Worm (Caenorhabditis elegans) whole organism, L1 larva: ENCODE measurements around the gene C02H6.1.
A peak's percentile ranks its signal among the peaks of the same experiment; 100 is the strongest.

ENCODE experiments used
- C16A3.4 ChIP-seq: fragments of 150-350 bp; optimal IDR thresholded peaks from 2 replicates; lab custom pipeline; 2014; ENCODE audit warnings: missing biosample characterization, missing genetic modification characterization
- C34B4.2 ChIP-seq: sonication (generic microtip); optimal IDR thresholded peaks from 2 replicates; lab custom pipeline; 2017; ENCODE audit warnings: mild to moderate bottlenecking, missing genetic modification characterization, missing compliant biosample characterization
- aha-1 ChIP-seq: fragments of 150-350 bp; optimal IDR thresholded peaks from 2 replicates; lab custom pipeline; 2014; ENCODE audit warnings: missing biosample characterization, missing genetic modification characterization
- alr-1 ChIP-seq: fragments of 200-800 bp; sonication (Bioruptor generic); optimal IDR thresholded peaks from 2 replicates; lab custom pipeline; 2018; ENCODE audit warnings: borderline replicate concordance, mild to moderate bottlenecking, missing genetic modification characterization, missing compliant biosample characterization
- aly-2 ChIP-seq: fragments of 150-350 bp; optimal IDR thresholded peaks from 2 replicates; lab custom pipeline; 2014; ENCODE audit warnings: missing biosample characterization, missing genetic modification characterization
- ama-1 ChIP-seq: fragments of 150-350 bp; optimal IDR thresholded peaks from 2 replicates; lab custom pipeline; 2014
- blmp-1 ChIP-seq: fragments of 150-350 bp; optimal IDR thresholded peaks from 2 replicates; lab custom pipeline; 2014; ENCODE audit warnings: missing biosample characterization, missing genetic modification characterization
- ces-1 ChIP-seq: fragments of 150-350 bp; optimal IDR thresholded peaks from 2 replicates; lab custom pipeline; 2014; ENCODE audit warnings: missing biosample characterization, missing genetic modification reagents, missing genetic modification characterization
- dpl-1 ChIP-seq, 3 experiments: fragments of 150-350 bp in 2 of 3; sonication (generic microtip) in 1 of 3; optimal IDR thresholded peaks; 2 replicates each; lab custom pipeline; 2014 to 2017; ENCODE audit warnings: missing biosample characterization in 3 of 3, missing genetic modification characterization in 3 of 3, missing genetic modification reagents in 3 of 3
- efl-1 ChIP-seq, 4 experiments: fragments of 150-350 bp; optimal IDR thresholded peaks in 3 of 4; peaks in 1 of 4; 1 replicate in 1 of 4; 2 replicates in 3 of 4; lab custom pipeline; 2014; ENCODE audit warnings: missing biosample characterization in 2 of 4, missing genetic modification characterization in 2 of 4, missing genetic modification reagents in 2 of 4
- efl-3 ChIP-seq: fragments of 200-800 bp; sonication (Bioruptor generic); optimal IDR thresholded peaks from 2 replicates; lab custom pipeline; 2018; ENCODE audit warnings: mild to moderate bottlenecking, missing genetic modification characterization, missing compliant biosample characterization
- egl-13 ChIP-seq: sonication (generic microtip); optimal IDR thresholded peaks from 2 replicates; lab custom pipeline; 2016; ENCODE audit warnings: missing genotype, missing genetic modification reagents, missing genetic modification characterization, missing compliant biosample characterization
- elt-3 ChIP-seq, 6 experiments: fragments of 150-350 bp in 1 of 6; sonication (generic microtip); optimal IDR thresholded peaks; 2 replicates each; lab custom pipeline; 2017 to 2018; ENCODE audit warnings: missing biosample characterization in 6 of 6, missing genetic modification characterization in 6 of 6, inconsistent platforms in 1 of 6
- fkh-10 ChIP-seq: sonication (generic microtip); optimal IDR thresholded peaks from 2 replicates; lab custom pipeline; 2017; ENCODE audit warnings: missing biosample characterization, missing genetic modification reagents, missing genetic modification characterization
- fkh-4 ChIP-seq: sonication (generic microtip); optimal IDR thresholded peaks from 2 replicates; lab custom pipeline; 2016; ENCODE audit warnings: missing compliant biosample characterization, missing genetic modification characterization, borderline replicate concordance
- fos-1 ChIP-seq: fragments of 150-350 bp; optimal IDR thresholded peaks from 2 replicates; lab custom pipeline; 2014; ENCODE audit warnings: missing biosample characterization, missing genetic modification characterization
- grh-1 ChIP-seq: fragments of 200-800 bp; sonication (Bioruptor generic); IDR thresholded peaks from 2 replicates; pipeline ENCODE4 v1.3.6; 2022; ENCODE audit warnings: missing genetic modification reagents, missing genetic modification characterization, missing compliant biosample characterization
- hlh-17 ChIP-seq: fragments of 200-800 bp; sonication (Bioruptor generic); optimal IDR thresholded peaks from 2 replicates; lab custom pipeline; 2018; ENCODE audit warnings: missing genetic modification characterization, mild to moderate bottlenecking, missing compliant biosample characterization, moderate library complexity, borderline replicate concordance
- hpl-2 ChIP-seq: fragments of 150-350 bp; optimal IDR thresholded peaks from 2 replicates; lab custom pipeline; 2014; ENCODE audit warnings: missing biosample characterization, missing genetic modification reagents, missing genetic modification characterization
- irx-1 ChIP-seq: sonication (generic microtip); optimal IDR thresholded peaks from 2 replicates; lab custom pipeline; 2016; ENCODE audit warnings: missing genetic modification characterization, missing compliant biosample characterization
- jun-1 ChIP-seq: fragments of 150-350 bp; optimal IDR thresholded peaks from 2 replicates; lab custom pipeline; 2014; ENCODE audit warnings: missing biosample characterization, missing genetic modification reagents, missing genetic modification characterization
- lin-14 ChIP-seq: fragments of 200-800 bp; sonication (Bioruptor generic); optimal IDR thresholded peaks from 2 replicates; lab custom pipeline; 2018; ENCODE audit warnings: mild to moderate bottlenecking, missing genetic modification characterization, moderate library complexity, missing compliant biosample characterization
- lin-15B ChIP-seq: fragments of 150-350 bp; sonication (generic microtip); optimal IDR thresholded peaks from 3 replicates; lab custom pipeline; 2014; ENCODE audit warnings: missing biosample characterization, missing genetic modification characterization
- lin-35 ChIP-seq, 2 experiments: fragments of 150-350 bp; optimal IDR thresholded peaks; 2 replicates each; lab custom pipeline; 2014; ENCODE audit warnings: missing biosample characterization in 2 of 2, missing genetic modification characterization in 2 of 2, missing genetic modification reagents in 2 of 2
- lsy-2 ChIP-seq, 2 experiments: fragments of 150-350 bp; optimal IDR thresholded peaks; 2 replicates each; lab custom pipeline; 2014; ENCODE audit warnings: missing biosample characterization in 2 of 2, missing genetic modification characterization in 2 of 2
- mab-9 ChIP-seq: fragments of 200-800 bp; sonication (Bioruptor generic); IDR thresholded peaks from 2 replicates; pipeline ENCODE4 v1.3.6; 2022; ENCODE audit warnings: missing genetic modification reagents, missing genetic modification characterization, missing compliant biosample characterization
- mdl-1 ChIP-seq, 2 experiments: fragments of 150-350 bp; optimal IDR thresholded peaks; 2 replicates each; lab custom pipeline; 2014 to 2017; ENCODE audit warnings: missing biosample characterization in 2 of 2, missing genetic modification characterization in 2 of 2, inconsistent platforms in 1 of 2
- mep-1 ChIP-seq: fragments of 150-350 bp; optimal IDR thresholded peaks from 2 replicates; lab custom pipeline; 2014; ENCODE audit warnings: missing biosample characterization, missing genetic modification characterization
- nhr-20 ChIP-seq: sonication (generic microtip); optimal IDR thresholded peaks from 2 replicates; lab custom pipeline; 2016; ENCODE audit warnings: mild to moderate bottlenecking, missing genetic modification characterization, missing compliant biosample characterization
- nhr-47 ChIP-seq: sonication (generic microtip); optimal IDR thresholded peaks from 2 replicates; lab custom pipeline; 2016; ENCODE audit warnings: mild to moderate bottlenecking, missing genetic modification characterization, moderate library complexity, missing compliant biosample characterization
- nhr-71 ChIP-seq: sonication (generic microtip); optimal IDR thresholded peaks from 2 replicates; lab custom pipeline; 2016; ENCODE audit warnings: mild to moderate bottlenecking, missing genetic modification characterization, moderate library complexity, missing compliant biosample characterization
- nhr-85 ChIP-seq: sonication (generic microtip); peaks from one replicate; lab custom pipeline; 2016; ENCODE audit warnings: missing genetic modification characterization, inconsistent platforms, missing compliant biosample characterization
- nhr-90 ChIP-seq: sonication (generic microtip); optimal IDR thresholded peaks from 2 replicates; lab custom pipeline; 2016; ENCODE audit warnings: mild to moderate bottlenecking, missing genetic modification characterization, missing compliant biosample characterization; ENCODE audit not compliant: poor library complexity
- pqm-1 ChIP-seq: sonication (generic microtip); optimal IDR thresholded peaks from 3 replicates; lab custom pipeline; 2017; ENCODE audit warnings: missing biosample characterization, missing genetic modification characterization
- skn-1 ChIP-seq: fragments of 150-350 bp; optimal IDR thresholded peaks from 2 replicates; lab custom pipeline; 2014; ENCODE audit warnings: missing biosample characterization, missing genetic modification characterization
- snu-23 ChIP-seq: sonication (generic microtip); optimal IDR thresholded peaks from 2 replicates; lab custom pipeline; 2016; ENCODE audit warnings: missing genetic modification characterization, missing compliant biosample characterization
- sptf-1 ChIP-seq: fragments of 150-350 bp; optimal IDR thresholded peaks from 2 replicates; lab custom pipeline; 2014; ENCODE audit warnings: missing biosample characterization, missing genetic modification characterization
- tbx-2 ChIP-seq: sonication (generic microtip); optimal IDR thresholded peaks from 2 replicates; lab custom pipeline; 2016; ENCODE audit warnings: missing genetic modification characterization, missing compliant biosample characterization
- tlp-1 ChIP-seq: fragments of 150-350 bp; optimal IDR thresholded peaks from 2 replicates; lab custom pipeline; 2014; ENCODE audit warnings: missing biosample characterization, missing genetic modification characterization
- unc-130 ChIP-seq: fragments of 150-350 bp; optimal IDR thresholded peaks from 2 replicates; lab custom pipeline; 2017; ENCODE audit warnings: missing biosample characterization, missing genetic modification characterization, inconsistent platforms
- unc-30 ChIP-seq: sonication (generic microtip); optimal IDR thresholded peaks from 2 replicates; lab custom pipeline; 2017; ENCODE audit warnings: missing biosample characterization, missing genetic modification characterization
- vab-15 ChIP-seq: sonication (generic microtip); optimal IDR thresholded peaks from 2 replicates; lab custom pipeline; 2017; ENCODE audit warnings: missing genotype, mild to moderate bottlenecking, missing genetic modification characterization, missing compliant biosample characterization
- xbp-1 ChIP-seq: sonication (generic microtip); optimal IDR thresholded peaks from 2 replicates; lab custom pipeline; 2016; ENCODE audit warnings: missing genetic modification characterization, missing compliant biosample characterization
- ztf-11 ChIP-seq, 2 experiments: sonication (generic microtip); optimal IDR thresholded peaks; 2 replicates each; lab custom pipeline; 2016 to 2017; ENCODE audit warnings: missing genetic modification characterization in 2 of 2, missing biosample characterization in 1 of 2, missing compliant biosample characterization in 1 of 2

The C02H6.1 gene

DNA sequence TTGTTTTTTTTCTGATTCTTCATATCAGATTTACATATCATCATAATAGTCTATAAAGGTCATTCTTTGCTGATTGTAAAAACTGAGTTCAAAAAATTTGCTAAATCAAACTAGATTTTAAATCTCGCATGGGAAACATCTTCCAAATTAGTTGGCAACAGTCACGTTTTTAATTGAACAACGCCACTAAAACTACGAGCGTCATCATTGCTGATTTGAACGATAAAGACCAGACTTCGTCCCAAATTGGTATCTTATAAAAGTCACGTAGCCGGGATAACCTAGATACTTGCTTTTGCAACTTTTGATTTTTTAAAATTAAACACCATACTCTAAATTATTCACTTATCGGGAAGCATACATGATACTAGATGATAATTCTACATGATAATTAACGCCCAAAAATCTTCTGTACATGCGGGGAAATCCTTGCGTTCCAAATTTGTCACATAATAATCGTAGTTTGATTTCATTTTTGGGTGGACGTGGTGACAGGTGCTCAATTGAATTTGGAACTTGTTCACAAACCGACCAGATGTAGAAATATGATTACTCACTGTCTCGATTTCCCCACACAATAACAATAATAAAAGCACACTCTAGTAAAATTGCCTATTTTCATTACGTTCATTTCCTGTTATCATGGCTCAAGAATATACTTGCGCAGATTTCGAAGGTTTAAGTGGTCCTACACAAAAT lies 27.5 kb upstream of the C02H6.1 start, which contains the start of gene srw-67:
Gene srw-67, plus strand, starts transcription at position 643 of the 699 bp plus-strand sequence.
- TF ChIP-seq elt-3 (tag; optimal IDR thresholded peaks at IDR 0.05; lab: Kevin White, UChicago) (peak in 1 of 6 experiments; percentile 33), efl-1 (optimal IDR thresholded peaks at IDR 0.05; lab: Kevin White, UChicago) (no peak), efl-1 (GFP tag; optimal IDR thresholded peaks at IDR 0.05 in 1 of 2; lab: Kevin White, UChicago) (peak in 1 of 2 experiments; percentile 41), tlp-1 (tag; lab: Kevin White, UChicago) (no peak), aly-2 (tag; lab: Kevin White, UChicago) (no peak), blmp-1 (tag; lab: Kevin White, UChicago) (peak; percentile 14)

DNA sequence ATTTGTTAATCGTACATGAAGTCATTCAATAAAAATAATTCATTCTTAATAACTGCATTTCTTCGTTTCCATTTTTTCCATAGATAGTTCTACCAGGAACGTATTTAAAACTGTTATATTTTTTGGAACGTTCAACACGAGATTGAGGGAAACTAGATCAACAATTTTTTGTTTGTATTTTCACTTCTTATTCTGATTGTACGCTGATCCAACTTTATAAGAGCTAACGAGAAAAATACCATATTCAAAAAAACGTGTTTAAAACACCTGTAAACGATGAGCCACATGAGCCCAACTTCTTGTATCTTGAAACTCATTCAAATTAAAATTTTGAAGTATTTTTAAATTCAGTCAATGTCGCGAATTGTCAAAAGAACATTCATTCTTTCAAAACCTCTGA lies 26.9 kb upstream of the C02H6.1 start:
- TF ChIP-seq ces-1 (GFP tag; lab: Kevin White, UChicago) (no peak), lin-35 (GFP tag; optimal IDR thresholded peaks at IDR 0.05; lab: Kevin White, UChicago) (peak in 1 of 2 experiments; percentile 17), sptf-1 (no peak), C34B4.2 (tag; lab: Kevin White, UChicago) (no peak), unc-130 (tag; lab: Kevin White, UChicago) (no peak), blmp-1 (tag; lab: Kevin White, UChicago) (no peak), lin-15B (tag; lab: Kevin White, UChicago) (no peak), xbp-1 (tag; lab: Kevin White, UChicago) (no peak)

DNA sequence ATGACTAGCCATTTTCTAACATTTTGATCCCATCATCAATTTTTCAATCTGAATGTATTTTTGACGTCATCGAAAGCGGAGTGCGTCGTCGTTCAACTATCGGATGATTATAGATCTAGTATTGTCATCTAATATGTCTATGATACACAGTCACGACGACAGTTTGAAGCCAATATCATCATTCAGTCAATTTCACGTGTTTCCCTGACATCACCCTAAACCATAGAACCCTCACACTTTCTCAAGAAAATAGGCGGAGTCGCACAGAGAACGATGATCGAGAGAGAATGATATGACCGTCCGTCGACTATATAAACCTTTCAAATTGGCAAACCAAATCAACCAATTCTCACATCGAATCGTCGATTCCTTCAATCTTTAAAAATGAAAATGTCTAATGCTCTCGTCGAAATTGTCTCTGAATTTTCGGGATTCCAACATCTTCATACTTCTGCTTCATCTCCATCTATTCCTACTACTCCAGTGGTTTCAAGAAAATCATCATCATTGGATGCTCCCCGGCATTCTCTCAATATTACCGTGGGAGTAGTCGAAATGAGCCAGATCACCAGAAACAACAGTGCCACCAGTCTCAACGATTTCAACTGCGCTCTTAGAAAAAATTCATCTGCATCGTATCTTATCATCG lies 26.2 kb upstream of the C02H6.1 start, which contains the start of gene F18E3.13:
Gene F18E3.13, plus strand, starts transcription at position 385 of the 649 bp plus-strand sequence.
- no peak for TF ChIP-seq efl-3 (GFP tag; lab: Kevin White, UChicago)
- no peak for TF ChIP-seq efl-1 (optimal IDR thresholded peaks at IDR 0.05; lab: Kevin White, UChicago)
- TF ChIP-seq efl-1 (GFP tag; optimal IDR thresholded peaks at IDR 0.05 in 1 of 2; lab: Kevin White, UChicago), result peak in 1 of 2 experiments; percentile 89
- TF ChIP-seq ama-1 (lab: Kevin White, UChicago), result no peak
- no peak for TF ChIP-seq aha-1 (tag; lab: Kevin White, UChicago)
- TF ChIP-seq nhr-20, result peak; percentile 95
- no peak for TF ChIP-seq irx-1 (tag; lab: Kevin White, UChicago)
- TF ChIP-seq fkh-4 (tag; lab: Kevin White, UChicago), result no peak
- TF ChIP-seq mdl-1 (tag; optimal IDR thresholded peaks at IDR 0.05; lab: Kevin White, UChicago), result peak in 1 of 2 experiments; percentile 83
- peak; percentile 88 for TF ChIP-seq nhr-71
- no peak for TF ChIP-seq mab-9 (GFP tag; lab: Robert Waterston, UW)
- TF ChIP-seq mep-1, result no peak
- TF ChIP-seq hlh-17 (GFP tag; lab: Kevin White, UChicago), result no peak
- TF ChIP-seq nhr-85 (tag; lab: Kevin White, UChicago), result peak; percentile 98
- TF ChIP-seq lin-14, result peak; percentile 71
- TF ChIP-seq fos-1 (tag; lab: Kevin White, UChicago), result no peak
- TF ChIP-seq elt-3 (tag; optimal IDR thresholded peaks at IDR 0.05; lab: Kevin White, UChicago), result peak in 5 of 6 experiments; percentile 43 to 97 (median 69)
- TF ChIP-seq nhr-47 (tag; lab: Kevin White, UChicago), result peak; percentile 34
- TF ChIP-seq unc-30, result no peak
- TF ChIP-seq skn-1 (tag; lab: Kevin White, UChicago), result peak; percentile 65
- no peak for TF ChIP-seq pqm-1 (tag; lab: Kevin White, UChicago)
- no peak for TF ChIP-seq egl-13 (tag; lab: Kevin White, UChicago)
- peak; percentile 32 for TF ChIP-seq unc-130 (tag; lab: Kevin White, UChicago)
- peak; percentile 53; the same call in 1 of the 2 replicates for TF ChIP-seq grh-1 (GFP tag; lab: Robert Waterston, UW)
- no peak for TF ChIP-seq vab-15 (tag; lab: Kevin White, UChicago)
- TF ChIP-seq blmp-1 (tag; lab: Kevin White, UChicago), result peak; percentile 90
- no peak for TF ChIP-seq hpl-2
- TF ChIP-seq dpl-1 (GFP tag; optimal IDR thresholded peaks at IDR 0.05; lab: Kevin White, UChicago), result peak in 1 of 3 experiments; percentile 24
- TF ChIP-seq lsy-2 (tag; optimal IDR thresholded peaks at IDR 0.05; lab: Kevin White, UChicago), result no peak
- TF ChIP-seq alr-1, result no peak
- TF ChIP-seq tbx-2, result peak; percentile 70
- TF ChIP-seq C16A3.4 (tag; lab: Kevin White, UChicago), result peak; percentile 43
- peak; percentile 74 for TF ChIP-seq snu-23
- TF ChIP-seq lin-35 (GFP tag; optimal IDR thresholded peaks at IDR 0.05; lab: Kevin White, UChicago), result peak in 1 of 2 experiments; percentile 69
- TF ChIP-seq fkh-10 (GFP tag; lab: Kevin White, UChicago), result no peak
- no peak for TF ChIP-seq ztf-11 (tag; optimal IDR thresholded peaks at IDR 0.05; lab: Kevin White, UChicago)
- TF ChIP-seq nhr-90 (tag; lab: Kevin White, UChicago), result peak; percentile 78
- TF ChIP-seq jun-1, result peak; percentile 7
